Fruit fly (Drosophila melanogaster) whole organism, embryonic: ENCODE results near the gene Porin2.

Experiments used
- Asciz ChIP-seq: fragments of 200-800 bp; sonication (Bioruptor generic); optimal IDR thresholded peaks from 2 replicates; lab custom pipeline; 2017; ENCODE audit warnings: missing biosample characterization, mild to moderate bottlenecking, missing genetic modification characterization, missing genetic modification reagents
- Bteb2 ChIP-seq: fragments of 200-800 bp; sonication (Bioruptor generic); optimal IDR thresholded peaks from 2 replicates; lab custom pipeline; 2016; ENCODE audit warnings: missing biosample characterization, missing genetic modification characterization
- CG10431 ChIP-seq: fragments of 200-800 bp; sonication (Bioruptor generic); optimal IDR thresholded peaks from 3 replicates; lab custom pipeline; 2018; ENCODE audit warnings: missing biosample characterization, mild to moderate bottlenecking, missing genetic modification characterization
- CG11085 ChIP-seq: fragments of 200-800 bp; sonication (Bioruptor generic); IDR thresholded peaks from 2 replicates; pipeline ENCODE4 v1.3.6; 2022; ENCODE audit warnings: missing biosample characterization, missing genetic modification characterization
- CG11696 ChIP-seq: fragments of 200-800 bp; sonication (Bioruptor generic); IDR thresholded peaks from 2 replicates; pipeline ENCODE4 v1.3.6; 2022; ENCODE audit warnings: missing biosample characterization, missing genetic modification characterization
- CG12104 ChIP-seq: fragments of 200-800 bp; sonication (Bioruptor generic); optimal IDR thresholded peaks from 3 replicates; lab custom pipeline; 2016; ENCODE audit warnings: missing biosample characterization, missing genetic modification characterization
- CG15601 ChIP-seq: fragments of 200-800 bp; sonication (Bioruptor generic); optimal IDR thresholded peaks from 3 replicates; lab custom pipeline; 2019; ENCODE audit warnings: missing biosample characterization, mild to moderate bottlenecking, missing genetic modification characterization, moderate library complexity
- CG16813 ChIP-seq: fragments of 200-800 bp; sonication (Bioruptor generic); IDR thresholded peaks from 3 replicates; pipeline ENCODE4 v1.3.6; 2022; ENCODE audit warnings: missing biosample characterization, missing genetic modification characterization; ENCODE audit not compliant: partially characterized antibody
- CG17328 ChIP-seq: fragments of 200-800 bp; sonication (Bioruptor generic); IDR thresholded peaks from 2 replicates; pipeline ENCODE4 v1.3.6; 2022; ENCODE audit warnings: missing biosample characterization, missing genetic modification characterization
- CG17802 ChIP-seq: fragments of 200-800 bp; sonication (Bioruptor generic); optimal IDR thresholded peaks from 2 replicates; lab custom pipeline; 2018; ENCODE audit warnings: missing biosample characterization, mild to moderate bottlenecking, missing genetic modification characterization, moderate library complexity
- CG18476 ChIP-seq: fragments of 200-800 bp; sonication (Bioruptor generic); optimal IDR thresholded peaks from 2 replicates; lab custom pipeline; 2016; ENCODE audit warnings: missing biosample characterization, mild to moderate bottlenecking, missing genetic modification characterization
- CG31365 ChIP-seq: fragments of 200-800 bp; sonication (Bioruptor generic); optimal IDR thresholded peaks from 2 replicates; lab custom pipeline; 2018; ENCODE audit warnings: missing biosample characterization, mild to moderate bottlenecking, missing genetic modification characterization
- CG4617 ChIP-seq: fragments of 200-800 bp; sonication (Bioruptor generic); optimal IDR thresholded peaks from 3 replicates; lab custom pipeline; 2016; ENCODE audit warnings: missing biosample characterization, missing genetic modification characterization, borderline replicate concordance
- CG6175 ChIP-seq: fragments of 200-800 bp; sonication (Bioruptor generic); IDR thresholded peaks from 3 replicates; pipeline ENCODE4 v1.3.6; 2022; ENCODE audit warnings: missing biosample characterization, missing genetic modification characterization
- CG6813 ChIP-seq: fragments of 200-800 bp; sonication (Bioruptor generic); optimal IDR thresholded peaks from 2 replicates; lab custom pipeline; 2017; ENCODE audit warnings: missing biosample characterization, missing genetic modification characterization, mild to moderate bottlenecking, moderate library complexity, missing genetic modification reagents
- Dad ChIP-seq: fragments of 200-800 bp; sonication (Bioruptor generic); optimal IDR thresholded peaks from 3 replicates; lab custom pipeline; 2016; ENCODE audit warnings: missing biosample characterization, missing genetic modification characterization
- Dip3 ChIP-seq: fragments of 200-800 bp; sonication (Bioruptor generic); optimal IDR thresholded peaks from 3 replicates; lab custom pipeline; 2016; ENCODE audit warnings: missing biosample characterization, missing genetic modification characterization
- Drgx ChIP-seq: fragments of 200-800 bp; sonication (Bioruptor generic); IDR thresholded peaks from 2 replicates; pipeline ENCODE4 v1.3.6; 2022; ENCODE audit warnings: missing biosample characterization, missing genetic modification characterization
- Ets97D ChIP-seq: fragments of 200-800 bp; sonication (Bioruptor generic); optimal IDR thresholded peaks from 3 replicates; lab custom pipeline; 2016; ENCODE audit warnings: missing biosample characterization, missing genetic modification characterization
- Fer3 ChIP-seq: fragments of 200-800 bp; sonication (Bioruptor generic); optimal IDR thresholded peaks from 2 replicates; lab custom pipeline; 2018; ENCODE audit warnings: missing biosample characterization, mild to moderate bottlenecking, missing genetic modification characterization, moderate library complexity
- HLHmδ ChIP-seq: fragments of 200-800 bp; sonication (Bioruptor generic); optimal IDR thresholded peaks from 2 replicates; lab custom pipeline; 2018; ENCODE audit warnings: missing biosample characterization, mild to moderate bottlenecking, missing genetic modification characterization, moderate library complexity
- HmgD ChIP-seq: fragments of 200-800 bp; sonication (Bioruptor generic); optimal IDR thresholded peaks from 3 replicates; lab custom pipeline; 2016; ENCODE audit warnings: missing biosample characterization, missing genetic modification characterization
- Med ChIP-seq: fragments of 200-800 bp; sonication (Bioruptor generic); peaks from one replicate; lab custom pipeline; 2016; ENCODE audit warnings: missing biosample characterization, missing genetic modification characterization, mild to moderate bottlenecking, inconsistent platforms, moderate library complexity
- NC2β ChIP-seq: fragments of 200-800 bp; sonication (Bioruptor generic); optimal IDR thresholded peaks from 2 replicates; lab custom pipeline; 2016; ENCODE audit warnings: missing biosample characterization, missing genetic modification characterization
- NFAT ChIP-seq: fragments of 200-800 bp; sonication (Bioruptor generic); IDR thresholded peaks from 2 replicates; pipeline ENCODE4 v1.3.6; 2022; ENCODE audit warnings: missing biosample characterization, missing genetic modification characterization
- Nf-YB ChIP-seq: fragments of 200-800 bp; sonication (Bioruptor generic); optimal IDR thresholded peaks from 3 replicates; lab custom pipeline; 2019; ENCODE audit warnings: missing biosample characterization, mild to moderate bottlenecking, missing genetic modification characterization, moderate library complexity
- Opbp ChIP-seq: fragments of 200-800 bp; sonication (Bioruptor generic); IDR thresholded peaks from 3 replicates; pipeline ENCODE4 v1.3.6; 2022; ENCODE audit warnings: missing biosample characterization, missing genetic modification characterization; ENCODE audit not compliant: partially characterized antibody
- Scr ChIP-seq: fragments of 200-800 bp; sonication (Bioruptor generic); IDR thresholded peaks from 2 replicates; pipeline ENCODE4 v1.3.6; 2022; ENCODE audit warnings: missing biosample characterization, missing genetic modification characterization; ENCODE audit not compliant: partially characterized antibody
- abd-A ChIP-seq: fragments of 200-800 bp; sonication (Bioruptor generic); optimal IDR thresholded peaks from 3 replicates; lab custom pipeline; 2019; ENCODE audit warnings: missing biosample characterization, mild to moderate bottlenecking, missing genetic modification characterization, moderate library complexity
- ash1 ChIP-seq: fragments of 200-800 bp; sonication (Bioruptor generic); optimal IDR thresholded peaks from 2 replicates; lab custom pipeline; 2018; ENCODE audit warnings: missing biosample characterization, mild to moderate bottlenecking, missing genetic modification characterization
- bbx ChIP-seq: fragments of 200-800 bp; sonication (Bioruptor generic); IDR thresholded peaks from 2 replicates; pipeline ENCODE4 v1.3.6; 2022; ENCODE audit warnings: missing biosample characterization, missing genetic modification characterization; ENCODE audit not compliant: partially characterized antibody
- crc ChIP-seq: fragments of 200-800 bp; sonication (Bioruptor generic); optimal IDR thresholded peaks from 2 replicates; lab custom pipeline; 2016; ENCODE audit warnings: missing biosample characterization, missing genetic modification characterization
- ems ChIP-seq: fragments of 200-800 bp; sonication (Bioruptor generic); optimal IDR thresholded peaks from 3 replicates; lab custom pipeline; 2016; ENCODE audit warnings: missing biosample characterization, missing genetic modification characterization
- fd96Cb ChIP-seq: fragments of 200-800 bp; sonication (Bioruptor generic); optimal IDR thresholded peaks from 2 replicates; lab custom pipeline; 2018; ENCODE audit warnings: missing biosample characterization, mild to moderate bottlenecking, missing genetic modification characterization, moderate library complexity
- ftz-f1 ChIP-seq: fragments of 200-800 bp; sonication (Bioruptor generic); optimal IDR thresholded peaks from 2 replicates; lab custom pipeline; 2016; ENCODE audit warnings: missing biosample characterization, missing genetic modification characterization
- hbn ChIP-seq: fragments of 200-800 bp; sonication (Bioruptor generic); IDR thresholded peaks from 2 replicates; pipeline ENCODE4 v1.3.6; 2022; ENCODE audit warnings: missing biosample characterization, missing genetic modification characterization; ENCODE audit not compliant: partially characterized antibody
- insv ChIP-seq, 2 experiments: fragments of 200-800 bp; sonication (Bioruptor generic); optimal IDR thresholded peaks; 3 replicates each; lab custom pipeline; 2016 to 2018; ENCODE audit warnings: missing biosample characterization in 2 of 2, missing genetic modification characterization in 2 of 2
- inv ChIP-seq: fragments of 200-800 bp; sonication (Bioruptor generic); IDR thresholded peaks from 2 replicates; pipeline ENCODE4 v1.3.6; 2022; ENCODE audit warnings: missing biosample characterization, missing genetic modification characterization; ENCODE audit not compliant: partially characterized antibody
- jing ChIP-seq: fragments of 200-800 bp; sonication (Bioruptor generic); optimal IDR thresholded peaks from 2 replicates; lab custom pipeline; 2018; ENCODE audit warnings: missing biosample characterization, mild to moderate bottlenecking, missing genetic modification characterization
- lbe ChIP-seq: fragments of 200-800 bp; sonication (Bioruptor generic); optimal IDR thresholded peaks from 2 replicates; lab custom pipeline; 2016; ENCODE audit warnings: missing biosample characterization, mild to moderate bottlenecking, missing genetic modification characterization
- mirr ChIP-seq: fragments of 200-800 bp; sonication (Bioruptor generic); optimal IDR thresholded peaks from 3 replicates; lab custom pipeline; 2018; ENCODE audit warnings: missing biosample characterization, mild to moderate bottlenecking, missing genetic modification characterization
- peb ChIP-seq: fragments of 200-800 bp; sonication (Bioruptor generic); IDR thresholded peaks from 2 replicates; pipeline ENCODE4 v1.3.6; 2022; ENCODE audit warnings: missing biosample characterization, missing genetic modification characterization
- pros ChIP-seq: fragments of 200-800 bp; sonication (Bioruptor generic); optimal IDR thresholded peaks from 3 replicates; lab custom pipeline; 2019; ENCODE audit warnings: missing biosample characterization, mild to moderate bottlenecking, missing genetic modification characterization, moderate library complexity
- ranshi ChIP-seq: fragments of 200-800 bp; sonication (Bioruptor generic); IDR thresholded peaks from 2 replicates; pipeline ENCODE4 v1.3.6; 2022; ENCODE audit warnings: missing biosample characterization, missing genetic modification characterization
- rib ChIP-seq: fragments of 200-800 bp; sonication (Bioruptor generic); IDR thresholded peaks from 2 replicates; pipeline ENCODE4 v1.3.6; 2022; ENCODE audit warnings: missing biosample characterization, missing genetic modification characterization
- ro ChIP-seq: fragments of 200-800 bp; sonication (Bioruptor generic); IDR thresholded peaks from 2 replicates; pipeline ENCODE4 v1.3.6; 2022; ENCODE audit warnings: missing biosample characterization, missing genetic modification characterization
- row ChIP-seq: fragments of 200-800 bp; sonication (Bioruptor generic); IDR thresholded peaks from 3 replicates; pipeline ENCODE4 v1.3.6; 2022; ENCODE audit warnings: missing biosample characterization, missing genetic modification characterization
- sna ChIP-seq: fragments of 200-800 bp; sonication (Bioruptor generic); IDR thresholded peaks from 2 replicates; pipeline ENCODE4 v1.3.6; 2022; ENCODE audit warnings: missing biosample characterization, missing genetic modification characterization; ENCODE audit not compliant: partially characterized antibody
- tna ChIP-seq: fragments of 200-800 bp; sonication (Bioruptor generic); IDR thresholded peaks from 2 replicates; pipeline ENCODE4 v1.3.6; 2022; ENCODE audit warnings: missing biosample characterization, missing genetic modification characterization; ENCODE audit not compliant: partially characterized antibody
- unpg ChIP-seq: fragments of 200-800 bp; sonication (Bioruptor generic); optimal IDR thresholded peaks from 3 replicates; lab custom pipeline; 2018; ENCODE audit warnings: missing biosample characterization, mild to moderate bottlenecking, missing genetic modification characterization, moderate library complexity
- zen ChIP-seq: fragments of 200-800 bp; sonication (Bioruptor generic); optimal IDR thresholded peaks from 3 replicates; lab custom pipeline; 2018; ENCODE audit warnings: missing biosample characterization, mild to moderate bottlenecking, missing genetic modification characterization, moderate library complexity

Gene Porin2

DNA sequence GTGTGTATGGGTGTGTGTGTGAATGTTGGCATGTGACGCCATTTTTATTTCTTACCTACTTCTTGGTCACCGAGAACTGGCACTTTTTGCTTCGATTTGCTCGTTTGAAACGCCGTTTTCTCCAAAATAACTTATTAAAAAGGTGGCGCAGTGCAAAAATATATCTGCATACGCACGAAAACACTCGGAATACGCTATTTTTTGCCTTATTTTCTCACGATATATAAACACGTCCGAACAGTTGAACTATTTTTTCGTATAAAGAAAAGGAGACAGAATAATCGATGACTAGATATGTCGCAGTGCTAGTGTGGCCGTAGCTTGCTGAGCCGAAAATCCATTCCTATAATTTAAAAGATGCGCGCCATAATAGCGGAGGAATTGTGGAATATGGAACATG is 4.5 kb downstream of the Porin2 start, which contains the start of gene CG6700 (continued):
- no peak for TF ChIP-seq CG15601
- no peak for TF ChIP-seq CG31365 (tag; lab: Kevin White, UChicago)
- no peak for TF ChIP-seq CG6175 (GFP tag; lab: Robert Waterston, UW)
- no peak for TF ChIP-seq Bteb2
- TF ChIP-seq lbe (GFP tag; lab: Kevin White, UChicago), result no peak
- no peak for TF ChIP-seq CG12104
- no peak for TF ChIP-seq row
- no peak for TF ChIP-seq zen (tag; lab: Kevin White, UChicago)
- no peak for TF ChIP-seq HLHmδ (GFP tag; lab: Kevin White, UChicago)
- TF ChIP-seq ro (GFP tag; lab: Robert Waterston, UW), result no peak
- TF ChIP-seq CG4617, result peak; percentile 69
- no peak for TF ChIP-seq abd-A (tag; lab: Kevin White, UChicago)
- TF ChIP-seq Med, result peak; percentile 71
- TF ChIP-seq CG16813 (GFP tag; lab: Robert Waterston, UW), result no peak
- no peak for TF ChIP-seq hbn (GFP tag; lab: Robert Waterston, UW)
- no peak for TF ChIP-seq CG17802 (tag; lab: Kevin White, UChicago)
- 0 out of 2 replicates have a peak, but pooled peaks have one; percentile 30 for TF ChIP-seq tna (GFP tag; lab: Robert Waterston, UW)
- TF ChIP-seq ftz-f1 (GFP tag; lab: Kevin White, UChicago), result no peak
- no peak for TF ChIP-seq ranshi (GFP tag; lab: Robert Waterston, UW)
- TF ChIP-seq Asciz (GFP tag; lab: Kevin White, UChicago), result no peak
- no peak for TF ChIP-seq Drgx (GFP tag; lab: Robert Waterston, UW)
- TF ChIP-seq CG6813 (GFP tag; lab: Kevin White, UChicago), result no peak
- TF ChIP-seq pros, result peak; percentile 65
- no peak for TF ChIP-seq Fer3 (tag; lab: Kevin White, UChicago)
- no peak for TF ChIP-seq CG17328 (GFP tag; lab: Robert Waterston, UW)
- peak; percentile 40 for TF ChIP-seq Scr (GFP tag; lab: Robert Waterston, UW)
- no peak for TF ChIP-seq jing
- no peak for TF ChIP-seq NFAT (GFP tag; lab: Robert Waterston, UW)
- no peak for TF ChIP-seq CG11085 (GFP tag; lab: Robert Waterston, UW)
- TF ChIP-seq Dad, result no peak
- TF ChIP-seq bbx (GFP tag; lab: Robert Waterston, UW), result no peak
- no peak for TF ChIP-seq inv (GFP tag; lab: Robert Waterston, UW)
- TF ChIP-seq unpg (GFP tag; lab: Kevin White, UChicago), result no peak
- no peak for TF ChIP-seq rib
- TF ChIP-seq peb (GFP tag; lab: Robert Waterston, UW), result no peak
- TF ChIP-seq CG18476 (GFP tag; lab: Kevin White, UChicago), result no peak
- no peak for TF ChIP-seq ems (GFP tag; lab: Kevin White, UChicago)
- TF ChIP-seq mirr, result no peak
- TF ChIP-seq ash1 (GFP tag; lab: Kevin White, UChicago), result no peak
- TF ChIP-seq HmgD (GFP tag; lab: Kevin White, UChicago), result no peak
- TF ChIP-seq fd96Cb, result no peak
- no peak for TF ChIP-seq Opbp
- TF ChIP-seq Nf-YB (GFP tag; lab: Kevin White, UChicago), result no peak
- no peak for TF ChIP-seq crc
- TF ChIP-seq sna (GFP tag; lab: Robert Waterston, UW), result no peak
- TF ChIP-seq CG11696 (GFP tag; lab: Robert Waterston, UW), result no peak
- peak; percentile 17 for TF ChIP-seq Ets97D (GFP tag; lab: Kevin White, UChicago)
- no peak for TF ChIP-seq CG10431
- no peak for TF ChIP-seq NC2β (GFP tag; lab: Kevin White, UChicago)
- TF ChIP-seq insv (GFP tag; optimal IDR thresholded peaks at IDR 0.05; lab: Kevin White, UChicago), result peak in 1 of 2 experiments; percentile 9
- TF ChIP-seq Dip3 (GFP tag; lab: Kevin White, UChicago), result no peak
